Fruit fly (Drosophila melanogaster): ENCODE results near the gene CLIP-190.
A peak's percentile ranks its signal among the peaks of the same experiment; 100 is the strongest.

Gene CLIP-190

dm6 chr2L:17383588-17384308 is 752 bp upstream of the CLIP-190 start, which contains the start of gene Lrch (continued):
- TF ChIP-seq CG8388 (GFP tag; optimal IDR thresholded peaks at IDR 0.05) (no peak), abd-A (tag; optimal IDR thresholded peaks at IDR 0.05) (peak; percentile 74), CG6689 (GFP tag; IDR thresholded peaks at IDR 0.05) (no peak), Chrac-16 (GFP tag; optimal IDR thresholded peaks at IDR 0.05) (no peak), HHEX (GFP tag; optimal IDR thresholded peaks at IDR 0.05) (peak; percentile 11), Adf1 (GFP tag; IDR thresholded peaks at IDR 0.05) (peak; percentile 91), mld (GFP tag; IDR thresholded peaks at IDR 0.05; ENCODE audit: partially characterized antibody) (peak; percentile 58; the same call in 2 of the 3 replicates), Gsc (GFP tag; IDR thresholded peaks at IDR 0.05) (no peak), Sox100B (GFP tag; optimal IDR thresholded peaks at IDR 0.05) (no peak), en (GFP tag; optimal IDR thresholded peaks at IDR 0.05) (no peak), CG2712 (tag; optimal IDR thresholded peaks at IDR 0.05) (peak; percentile 35), CG15073 (GFP tag; optimal IDR thresholded peaks at IDR 0.05) (no peak), CG6654 (GFP tag; optimal IDR thresholded peaks at IDR 0.05) (no peak), CG9876 (GFP tag; optimal IDR thresholded peaks at IDR 0.05) (no peak), dm (GFP tag; optimal IDR thresholded peaks at IDR 0.05) (peak; percentile 44), YL-1 (GFP tag; optimal IDR thresholded peaks at IDR 0.05) (peak; percentile 58), CG4707 (GFP tag; optimal IDR thresholded peaks at IDR 0.05) (peak; percentile 58), pho (GFP tag; optimal IDR thresholded peaks at IDR 0.05) (no peak), CG34376 (GFP tag; optimal IDR thresholded peaks at IDR 0.05) (peak; percentile 36), Mes4 (GFP tag; optimal IDR thresholded peaks at IDR 0.05) (peak; percentile 21), rib (GFP tag; IDR thresholded peaks at IDR 0.05) (0 out of 2 replicates have a peak, but pooled peaks have one; percentile 21), otp (GFP tag; IDR thresholded peaks at IDR 0.05) (peak; percentile 58; the same call in 2 of the 3 replicates), Hey (tag; optimal IDR thresholded peaks at IDR 0.05) (peak; percentile 5), Pdp1 (GFP tag; optimal IDR thresholded peaks at IDR 0.05) (no peak), Vsx1 (GFP tag; optimal IDR thresholded peaks at IDR 0.05) (no peak), chinmo (GFP tag; IDR thresholded peaks at IDR 0.05; ENCODE audit: partially characterized antibody) (peak; percentile 66; the same call in 1 of the 4 replicates), caup (GFP tag; optimal IDR thresholded peaks at IDR 0.05; ENCODE audit: severe bottlenecking) (peak; percentile 31), CG4617 (GFP tag; optimal IDR thresholded peaks at IDR 0.05; ENCODE audit: borderline replicate concordance) (peak; percentile 45), Bteb2 (GFP tag; optimal IDR thresholded peaks at IDR 0.05) (no peak), zfh2 (GFP tag; optimal IDR thresholded peaks at IDR 0.05) (no peak), CG34224 (GFP tag; IDR thresholded peaks at IDR 0.05; ENCODE audit: partially characterized antibody) (peak; percentile 60), BEAF-32 (GFP tag; optimal IDR thresholded peaks at IDR 0.05) (no peak), ftz-f1 (GFP tag; optimal IDR thresholded peaks at IDR 0.05) (no peak)

- TF ChIP-seq bowl (GFP tag; IDR thresholded peaks at IDR 0.05) (no peak), CG31441 (GFP tag; IDR thresholded peaks at IDR 0.05) (no peak; the same call in 1 of the 2 replicates), pzg (GFP tag; optimal IDR thresholded peaks at IDR 0.05) (no peak), CG32532 (GFP tag; IDR thresholded peaks at IDR 0.05) (no peak; the same call in 1 of the 2 replicates), trem (tag; optimal IDR thresholded peaks at IDR 0.05) (no peak), Abd-B (GFP tag; optimal IDR thresholded peaks at IDR 0.05) (no peak), NfI (GFP tag; optimal IDR thresholded peaks at IDR 0.05) (no peak), CG14441 (GFP tag; IDR thresholded peaks at IDR 0.05) (no peak), vnd (GFP tag; IDR thresholded peaks at IDR 0.05; ENCODE audit: partially characterized antibody) (no peak), fd64A (GFP tag; optimal IDR thresholded peaks at IDR 0.05) (no peak), yki (optimal IDR thresholded peaks at IDR 0.05) (no peak), Xrp1 (GFP tag; IDR thresholded peaks at IDR 0.05) (no peak), hkb (optimal IDR thresholded peaks at IDR 0.05) (no peak), hkb (GFP tag; IDR thresholded peaks at IDR 0.05) (no peak), ro (GFP tag; IDR thresholded peaks at IDR 0.05) (no peak), CG6272 (GFP tag; IDR thresholded peaks at IDR 0.05) (no peak), ara (GFP tag; IDR thresholded peaks at IDR 0.05) (no peak), onecut (GFP tag; IDR thresholded peaks at IDR 0.05) (no peak), CG12391 (tag; optimal IDR thresholded peaks at IDR 0.05) (peak; percentile 13)
These were observed 675 bp downstream of the CLIP-190 start for dm6 chr2L:17385221-17385529.
